Worm (Caenorhabditis elegans) whole organism, early embryonic: Measurements from ENCODE around the gene B0303.7.

Source experiments
- B0310.2 ChIP-seq: sonication (generic microtip); optimal IDR thresholded peaks from 2 replicates; lab custom pipeline; 2016; ENCODE audit warnings: mild to moderate bottlenecking, missing genetic modification characterization, missing compliant biosample characterization
- F13C5.2 ChIP-seq: sonication (generic microtip); optimal IDR thresholded peaks from 2 replicates; lab custom pipeline; 2017; ENCODE audit warnings: mild to moderate bottlenecking, missing genetic modification characterization, inconsistent platforms, missing compliant biosample characterization
- aly-1 ChIP-seq: sonication (generic microtip); optimal IDR thresholded peaks from 2 replicates; lab custom pipeline; 2016; ENCODE audit warnings: missing genetic modification characterization, missing compliant biosample characterization
- ama-1 ChIP-seq: fragments of 150-350 bp; optimal IDR thresholded peaks from 2 replicates; lab custom pipeline; 2014
- ceh-13 ChIP-seq: fragments of 200-800 bp; sonication (Bioruptor generic); optimal IDR thresholded peaks from 2 replicates; lab custom pipeline; 2018; ENCODE audit warnings: mild to moderate bottlenecking, missing genetic modification characterization, missing compliant biosample characterization
- ceh-36 ChIP-seq: sonication (generic microtip); optimal IDR thresholded peaks from 2 replicates; lab custom pipeline; 2016; ENCODE audit warnings: missing genetic modification characterization, inconsistent platforms, missing compliant biosample characterization
- ets-7 ChIP-seq: sonication (generic microtip); optimal IDR thresholded peaks from 2 replicates; lab custom pipeline; 2016; ENCODE audit warnings: missing genotype, missing genetic modification characterization, missing compliant biosample characterization
- flt-1 ChIP-seq: fragments of 200-800 bp; sonication (Bioruptor generic); IDR thresholded peaks from 2 replicates; pipeline ENCODE4 v1.3.6; 2022; ENCODE audit warnings: missing genetic modification characterization, missing compliant biosample characterization
- hmbx-1 ChIP-seq: sonication (generic microtip); optimal IDR thresholded peaks from 2 replicates; lab custom pipeline; 2016; ENCODE audit warnings: mild to moderate bottlenecking, missing genetic modification characterization, missing compliant biosample characterization
- hmg-4 ChIP-seq: fragments of 200-800 bp; sonication (Bioruptor generic); optimal IDR thresholded peaks from 2 replicates; lab custom pipeline; 2018; ENCODE audit warnings: mild to moderate bottlenecking, missing genetic modification characterization, missing compliant biosample characterization
- hnd-1 ChIP-seq: sonication (generic microtip); optimal IDR thresholded peaks from 2 replicates; lab custom pipeline; 2016; ENCODE audit warnings: missing genetic modification characterization, missing compliant biosample characterization
- pes-1 ChIP-seq: fragments of 200-800 bp; sonication (Bioruptor generic); IDR thresholded peaks from 2 replicates; pipeline ENCODE4 v1.3.6; 2022; ENCODE audit warnings: missing genetic modification reagents, missing genetic modification characterization, missing compliant biosample characterization
- scrt-1 ChIP-seq: fragments of 200-800 bp; sonication (Bioruptor generic); IDR thresholded peaks from 2 replicates; pipeline ENCODE4 v1.3.6; 2022; ENCODE audit warnings: missing genetic modification characterization, missing compliant biosample characterization
- sea-1 ChIP-seq: fragments of 200-800 bp; sonication (Bioruptor generic); conservative IDR thresholded peaks from 2 replicates; pipeline ENCODE4 v1.3.6; 2022; ENCODE audit warnings: missing genetic modification characterization, missing compliant biosample characterization
- tbx-11 ChIP-seq: fragments of 200-800 bp; sonication (Bioruptor generic); IDR thresholded peaks from 2 replicates; pipeline ENCODE4 v1.3.6; 2022; ENCODE audit warnings: missing genetic modification characterization, missing compliant biosample characterization
- tbx-37 ChIP-seq: fragments of 200-800 bp; sonication (Bioruptor generic); conservative IDR thresholded peaks from 2 replicates; pipeline ENCODE4 v1.3.6; 2022; ENCODE audit warnings: missing genetic modification reagents, missing genetic modification characterization, missing compliant biosample characterization
- tra-4 ChIP-seq: sonication (generic microtip); optimal IDR thresholded peaks from 2 replicates; lab custom pipeline; 2017; ENCODE audit warnings: missing genetic modification characterization, missing compliant biosample characterization

The B0303.7 gene

DNA sequence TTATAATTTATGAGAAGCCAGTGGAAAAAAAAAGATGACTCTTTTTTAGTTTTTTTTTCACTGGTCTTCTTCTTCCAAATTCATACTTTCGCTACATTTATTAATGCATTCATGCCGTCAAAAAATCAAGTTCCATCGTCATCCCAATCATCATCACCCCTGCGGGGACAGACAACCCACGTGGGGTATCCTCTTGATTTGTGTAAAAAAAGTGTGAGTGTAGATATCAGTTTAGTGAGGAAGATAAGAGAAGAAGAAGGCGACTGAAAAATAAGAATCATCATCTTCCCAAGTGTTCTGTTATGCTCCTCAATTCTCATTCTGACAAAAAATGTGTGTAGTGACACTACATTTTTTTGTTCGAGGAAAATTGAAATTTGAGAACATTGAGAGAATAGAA, 38.6 kb downstream of the B0303.7 start:
- TF ChIP-seq flt-1 (GFP tag; lab: Robert Waterston, UW) (no peak), B0310.2 (tag; lab: Kevin White, UChicago) (no peak), tra-4 (no peak), F13C5.2 (no peak), tbx-37 (no peak), tbx-11 (GFP tag; lab: Robert Waterston, UW) (no peak), ceh-36 (tag; lab: Kevin White, UChicago) (no peak), hnd-1 (tag; lab: Kevin White, UChicago) (no peak), ceh-13 (GFP tag; lab: Kevin White, UChicago) (no peak), hmg-4 (GFP tag; lab: Kevin White, UChicago) (no peak), ets-7 (no peak), sea-1 (GFP tag; lab: Robert Waterston, UW) (no peak), hmbx-1 (tag; lab: Kevin White, UChicago) (no peak), scrt-1 (GFP tag; lab: Robert Waterston, UW) (no peak), ama-1 (lab: Kevin White, UChicago) (no peak)

DNA sequence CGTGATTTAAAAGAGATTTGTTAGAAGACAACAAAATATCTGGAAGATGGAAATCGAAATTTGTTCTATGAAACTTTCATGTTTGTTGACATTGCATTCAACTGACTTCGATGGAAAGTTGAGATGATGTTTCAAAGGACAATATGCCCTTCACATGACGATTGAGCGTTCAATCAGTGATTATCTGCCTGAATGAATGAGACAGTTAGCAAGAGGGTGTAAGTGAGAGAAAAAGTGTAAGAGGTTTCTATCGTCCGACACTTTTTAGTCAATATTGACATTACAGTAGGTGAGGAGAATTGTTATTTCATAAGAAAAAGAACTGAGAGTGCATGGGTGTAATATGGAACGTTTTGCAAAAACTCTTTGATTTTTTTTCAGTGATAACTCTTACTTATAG, 39.8 kb downstream of the B0303.7 start:
- TF ChIP-seq tbx-11 (GFP tag; lab: Robert Waterston, UW) (no peak), ets-7 (no peak), pes-1 (GFP tag; lab: Robert Waterston, UW) (no peak), aly-1 (tag; lab: Kevin White, UChicago) (no peak), sea-1 (GFP tag; lab: Robert Waterston, UW) (no peak), tra-4 (no peak)

DNA sequence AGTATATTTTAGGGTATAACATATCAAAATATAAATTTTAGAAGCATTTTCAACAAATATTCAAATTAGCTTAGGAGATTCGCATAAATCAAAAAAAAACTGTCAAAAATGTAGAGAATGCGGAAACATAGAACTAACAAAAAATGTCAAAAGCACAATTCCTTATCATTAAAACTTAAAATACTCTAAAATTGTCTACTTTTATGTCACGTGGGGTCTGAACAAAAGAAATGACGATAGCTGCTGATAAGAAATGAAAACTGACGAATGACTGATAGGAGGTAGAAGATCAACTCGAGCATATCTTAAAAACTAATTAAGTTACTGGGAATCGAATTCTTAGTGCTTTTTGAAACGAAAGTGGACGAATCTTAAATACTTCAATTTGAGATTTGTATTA, 40.2 kb downstream of the B0303.7 start:
- no peak for TF ChIP-seq hmbx-1 (tag; lab: Kevin White, UChicago)
- no peak for TF ChIP-seq ceh-13 (GFP tag; lab: Kevin White, UChicago)
- TF ChIP-seq F13C5.2: no peak
- TF ChIP-seq hmg-4 (GFP tag; lab: Kevin White, UChicago): no peak
- no peak for TF ChIP-seq tbx-11 (GFP tag; lab: Robert Waterston, UW)
- TF ChIP-seq aly-1 (tag; lab: Kevin White, UChicago): no peak
- no peak for TF ChIP-seq B0310.2 (tag; lab: Kevin White, UChicago)
- TF ChIP-seq pes-1 (GFP tag; lab: Robert Waterston, UW): no peak
- TF ChIP-seq ets-7: no peak
- no peak for TF ChIP-seq tbx-37
- TF ChIP-seq flt-1 (GFP tag; lab: Robert Waterston, UW): no peak

DNA sequence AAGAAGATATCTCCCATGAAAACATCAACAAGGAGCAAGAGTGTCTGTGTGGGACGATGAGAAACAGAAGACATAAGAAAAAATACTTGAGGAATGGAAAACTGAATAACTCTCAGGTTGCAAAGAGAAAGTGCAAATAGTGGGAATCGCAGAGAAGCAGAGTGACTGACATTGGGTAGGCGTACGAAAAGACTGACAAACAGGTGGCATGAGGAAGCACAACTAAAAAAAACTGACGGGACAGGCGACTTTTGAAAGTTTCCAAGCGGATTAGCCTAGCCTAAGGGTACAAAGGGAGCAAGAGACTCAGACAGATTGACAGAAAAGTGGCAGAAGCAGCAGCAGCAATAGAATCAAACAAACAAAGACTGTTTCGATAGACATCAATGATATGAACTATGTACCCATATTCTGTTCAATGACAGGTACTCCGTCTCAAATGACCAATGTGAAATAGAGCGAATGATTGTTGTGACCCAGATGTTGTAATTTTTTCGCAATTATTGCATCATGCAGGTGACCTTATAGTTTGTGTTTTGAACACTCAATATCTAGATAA, 41.0 kb downstream of the B0303.7 start:
- TF ChIP-seq aly-1 (tag; lab: Kevin White, UChicago) (no peak), flt-1 (GFP tag; lab: Robert Waterston, UW) (no peak), F13C5.2 (no peak), hmbx-1 (tag; lab: Kevin White, UChicago) (no peak), hnd-1 (tag; lab: Kevin White, UChicago) (no peak)

DNA sequence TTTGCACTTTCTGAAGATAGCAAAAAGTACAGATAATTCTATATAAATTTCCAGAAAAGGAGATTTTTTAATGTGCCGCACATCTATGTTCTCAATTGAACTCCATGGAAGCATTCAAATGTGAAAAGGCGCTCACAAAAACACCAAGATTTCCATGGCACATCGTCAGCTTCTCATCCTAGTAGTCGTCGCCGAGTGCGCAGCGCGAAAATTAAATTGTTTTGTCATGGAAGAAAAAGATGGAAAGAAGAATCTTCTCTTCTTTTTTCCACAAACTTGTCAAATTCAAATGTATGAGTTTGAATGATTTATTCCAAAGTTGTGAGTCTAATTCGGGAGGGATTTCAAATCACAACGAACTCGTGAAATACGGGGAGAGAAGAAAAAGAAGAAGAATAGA, 44.0 kb downstream of the B0303.7 start:
- TF ChIP-seq B0310.2 (tag; lab: Kevin White, UChicago) (no peak), ceh-13 (GFP tag; lab: Kevin White, UChicago) (no peak), ama-1 (lab: Kevin White, UChicago) (no peak), hmbx-1 (tag; lab: Kevin White, UChicago) (no peak), ceh-36 (tag; lab: Kevin White, UChicago) (no peak), scrt-1 (GFP tag; lab: Robert Waterston, UW) (no peak), hmg-4 (GFP tag; lab: Kevin White, UChicago) (no peak), pes-1 (GFP tag; lab: Robert Waterston, UW) (no peak), F13C5.2 (no peak), ets-7 (no peak)

DNA sequence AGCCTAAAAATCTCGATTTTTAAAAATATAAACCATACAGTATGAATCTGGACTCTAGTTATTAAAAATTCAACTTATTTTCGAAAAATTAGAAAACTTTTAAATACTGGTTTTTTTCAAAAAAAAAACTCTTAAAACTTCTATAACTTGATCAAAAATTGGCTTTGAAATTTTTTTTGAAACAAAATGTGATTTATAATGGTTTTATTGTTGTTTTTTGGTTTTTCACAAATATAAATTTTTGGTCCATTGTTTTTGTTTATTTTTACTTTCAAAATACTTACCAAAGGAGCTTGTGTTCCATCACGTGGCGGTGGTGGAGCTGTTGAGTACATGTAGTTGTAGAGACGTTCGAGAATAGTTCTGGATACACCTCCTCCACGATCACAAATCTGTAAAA, 44.9 kb downstream of the B0303.7 start:
- TF ChIP-seq F13C5.2 (no peak), hnd-1 (tag; lab: Kevin White, UChicago) (no peak), sea-1 (GFP tag; lab: Robert Waterston, UW) (no peak), tra-4 (no peak), tbx-37 (no peak), B0310.2 (tag; lab: Kevin White, UChicago) (no peak), aly-1 (tag; lab: Kevin White, UChicago) (no peak), scrt-1 (GFP tag; lab: Robert Waterston, UW) (no peak), tbx-11 (GFP tag; lab: Robert Waterston, UW) (no peak), ama-1 (lab: Kevin White, UChicago) (no peak), hmbx-1 (tag; lab: Kevin White, UChicago) (no peak), ceh-36 (tag; lab: Kevin White, UChicago) (no peak), ceh-13 (GFP tag; lab: Kevin White, UChicago) (no peak), pes-1 (GFP tag; lab: Robert Waterston, UW) (no peak), flt-1 (GFP tag; lab: Robert Waterston, UW) (no peak), hmg-4 (GFP tag; lab: Kevin White, UChicago) (no peak), ets-7 (no peak)

DNA sequence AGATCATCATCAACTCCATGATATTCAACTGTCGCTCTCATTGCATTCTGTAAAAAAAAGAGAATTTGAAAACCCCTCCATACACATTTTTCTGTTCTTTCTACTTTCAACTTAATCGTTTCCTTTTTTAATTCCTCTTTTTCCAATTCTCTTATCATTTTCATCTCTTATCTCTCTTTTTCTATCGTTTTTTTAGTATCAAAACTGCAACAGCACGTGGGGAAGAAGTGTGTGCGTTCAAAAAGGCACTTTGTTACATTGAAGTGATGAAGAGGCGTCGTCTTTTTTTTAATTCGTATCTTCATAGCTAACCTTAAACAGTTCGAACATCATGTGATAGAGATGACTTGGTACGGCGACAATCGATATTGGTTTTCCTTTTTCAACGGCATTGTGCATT, 45.7 kb downstream of the B0303.7 start:
- TF ChIP-seq F13C5.2: no peak
- no peak for TF ChIP-seq tbx-11 (GFP tag; lab: Robert Waterston, UW)
- no peak for TF ChIP-seq hnd-1 (tag; lab: Kevin White, UChicago)
- no peak for TF ChIP-seq tbx-37
- no peak for TF ChIP-seq hmg-4 (GFP tag; lab: Kevin White, UChicago)
- TF ChIP-seq flt-1 (GFP tag; lab: Robert Waterston, UW): no peak
- TF ChIP-seq hmbx-1 (tag; lab: Kevin White, UChicago): no peak
- no peak for TF ChIP-seq sea-1 (GFP tag; lab: Robert Waterston, UW)
- no peak for TF ChIP-seq pes-1 (GFP tag; lab: Robert Waterston, UW)
- no peak for TF ChIP-seq ets-7
- TF ChIP-seq scrt-1 (GFP tag; lab: Robert Waterston, UW): no peak
- no peak for TF ChIP-seq ceh-13 (GFP tag; lab: Kevin White, UChicago)
- TF ChIP-seq ama-1 (lab: Kevin White, UChicago): no peak
- TF ChIP-seq aly-1 (tag; lab: Kevin White, UChicago): no peak
